Worm (Caenorhabditis elegans) whole organism, L4 larva: ENCODE measurements around the gene nhr-159.

Source experiments
- F10B5.3 ChIP-seq: sonication (generic microtip); optimal IDR thresholded peaks from 2 replicates; lab custom pipeline; 2016; ENCODE audit warnings: mild to moderate bottlenecking, missing genetic modification characterization, missing compliant biosample characterization
- F26F4.8 ChIP-seq: fragments of 200-800 bp; sonication (Bioruptor generic); conservative IDR thresholded peaks from 2 replicates; pipeline ENCODE4 v1.3.6; 2022; ENCODE audit warnings: missing genetic modification characterization, missing compliant biosample characterization
- F44E2.7 ChIP-seq: fragments of 200-800 bp; sonication (Bioruptor generic); IDR thresholded peaks from 2 replicates; pipeline ENCODE4 v2.1.2; 2022; ENCODE audit warnings: missing genetic modification characterization, missing compliant biosample characterization
- R02D3.7 ChIP-seq: fragments of 150-350 bp; sonication (generic microtip); optimal IDR thresholded peaks from 3 replicates; lab custom pipeline; 2014; ENCODE audit warnings: missing biosample characterization, missing genetic modification characterization
- T20F7.1 ChIP-seq: fragments of 200-800 bp; sonication (Bioruptor generic); optimal IDR thresholded peaks from 2 replicates; lab custom pipeline; 2018; ENCODE audit warnings: mild to moderate bottlenecking, missing genetic modification characterization, missing compliant biosample characterization
- Y105C5A.15 ChIP-seq: fragments of 200-800 bp; sonication (Bioruptor generic); IDR thresholded peaks from 2 replicates; pipeline ENCODE4 v1.3.6; 2022; ENCODE audit warnings: missing genetic modification characterization, missing compliant biosample characterization
- Y75B8A.6 ChIP-seq: fragments of 200-800 bp; sonication (Bioruptor generic); IDR thresholded peaks from 2 replicates; pipeline ENCODE4 v1.3.6; 2022; ENCODE audit warnings: missing genetic modification reagents, missing genetic modification characterization, missing compliant biosample characterization
- ZK337.2 ChIP-seq: fragments of 200-800 bp; sonication (Bioruptor generic); IDR thresholded peaks from 2 replicates; pipeline ENCODE4 v1.3.6; 2022; ENCODE audit warnings: missing genetic modification reagents, missing genetic modification characterization, missing compliant biosample characterization
- ama-1 ChIP-seq: fragments of 150-350 bp; optimal IDR thresholded peaks from 2 replicates; lab custom pipeline; 2014; ENCODE audit warnings: inconsistent platforms, mixed read lengths
- arid-1 ChIP-seq: fragments of 200-800 bp; sonication (Bioruptor generic); conservative IDR thresholded peaks from 2 replicates; pipeline ENCODE4 v1.3.6; 2022; ENCODE audit warnings: missing genetic modification reagents, missing genetic modification characterization, missing compliant biosample characterization
- ceh-20 ChIP-seq: fragments of 200-800 bp; sonication (Bioruptor generic); IDR thresholded peaks from 2 replicates; pipeline ENCODE4 v1.3.6; 2022; ENCODE audit warnings: missing genetic modification reagents, missing genetic modification characterization, missing compliant biosample characterization
- ceh-28 ChIP-seq: fragments of 150-350 bp; optimal IDR thresholded peaks from 2 replicates; lab custom pipeline; 2014; ENCODE audit warnings: missing biosample characterization, missing genetic modification reagents, missing genetic modification characterization
- cey-2 ChIP-seq: sonication (generic microtip); optimal IDR thresholded peaks from 3 replicates; lab custom pipeline; 2017; ENCODE audit warnings: missing genetic modification characterization, mild to moderate bottlenecking, missing compliant biosample characterization, antibody characterized with exemption, borderline replicate concordance; ENCODE audit not compliant: insufficient read depth
- dmd-6 ChIP-seq: fragments of 200-800 bp; sonication (Bioruptor generic); IDR thresholded peaks from 2 replicates; pipeline ENCODE4 v1.3.6; 2022; ENCODE audit warnings: missing genetic modification reagents, missing genetic modification characterization, missing compliant biosample characterization
- dve-1 ChIP-seq: sonication (generic microtip); optimal IDR thresholded peaks from 2 replicates; lab custom pipeline; 2017; ENCODE audit warnings: antibody characterized with exemption, mild to moderate bottlenecking, missing genetic modification characterization, missing compliant biosample characterization; ENCODE audit not compliant: insufficient read depth
- egl-43 ChIP-seq: fragments of 200-800 bp; sonication (Bioruptor generic); IDR thresholded peaks from 2 replicates; pipeline ENCODE4 v1.3.6; 2022; ENCODE audit warnings: missing genetic modification reagents, missing genetic modification characterization, missing compliant biosample characterization
- hlh-11 ChIP-seq: fragments of 200-800 bp; sonication (Bioruptor generic); optimal IDR thresholded peaks from 2 replicates; lab custom pipeline; 2018; ENCODE audit warnings: mild to moderate bottlenecking, missing genetic modification characterization, missing compliant biosample characterization
- hlh-30 ChIP-seq: sonication (generic microtip); optimal IDR thresholded peaks from 2 replicates; lab custom pipeline; 2017; ENCODE audit warnings: antibody characterized with exemption, mild to moderate bottlenecking, missing genetic modification characterization, missing compliant biosample characterization; ENCODE audit not compliant: insufficient read depth
- hmg-1.1 ChIP-seq: fragments of 200-800 bp; sonication (Bioruptor generic); IDR thresholded peaks from 2 replicates; pipeline ENCODE4 v1.3.6; 2022; ENCODE audit warnings: missing genetic modification reagents, missing genetic modification characterization, missing compliant biosample characterization
- lin-13 ChIP-seq: fragments of 150-350 bp; optimal IDR thresholded peaks from 2 replicates; lab custom pipeline; 2014; ENCODE audit warnings: missing biosample characterization, missing genetic modification reagents, missing genetic modification characterization
- lin-15B ChIP-seq: fragments of 150-350 bp; sonication (generic microtip); optimal IDR thresholded peaks from 3 replicates; lab custom pipeline; 2014; ENCODE audit warnings: missing biosample characterization, missing genetic modification characterization
- lin-38 ChIP-seq: fragments of 200-800 bp; sonication (Bioruptor generic); IDR thresholded peaks from 2 replicates; pipeline ENCODE4 v1.3.6; 2022; ENCODE audit warnings: missing genetic modification reagents, missing genetic modification characterization, missing compliant biosample characterization
- lir-3 ChIP-seq: sonication (generic microtip); optimal IDR thresholded peaks from 2 replicates; lab custom pipeline; 2016; ENCODE audit warnings: mild to moderate bottlenecking, missing genetic modification characterization, missing compliant biosample characterization
- lsy-2 ChIP-seq, 2 experiments: fragments of 150-350 bp in 1 of 2; sonication (generic microtip) in 1 of 2; optimal IDR thresholded peaks; 2 replicates each; lab custom pipeline; 2014 to 2017; ENCODE audit warnings: missing biosample characterization in 2 of 2, missing genetic modification characterization in 2 of 2
- madf-5 ChIP-seq, 2 experiments: fragments of 200-800 bp; sonication (Bioruptor generic); IDR thresholded peaks; 2 replicates each; pipeline ENCODE4 v1.3.6; 2022; ENCODE audit warnings: missing compliant biosample characterization in 2 of 2, missing genetic modification characterization in 2 of 2
- mep-1 ChIP-seq: fragments of 150-350 bp; sonication (generic microtip); optimal IDR thresholded peaks from 3 replicates; lab custom pipeline; 2014; ENCODE audit warnings: missing biosample characterization, missing genetic modification characterization
- mes-2 ChIP-seq: sonication (generic microtip); optimal IDR thresholded peaks from 2 replicates; lab custom pipeline; 2016; ENCODE audit warnings: missing genotype, mild to moderate bottlenecking, missing genetic modification characterization, missing compliant biosample characterization; ENCODE audit not compliant: poor library complexity, severe bottlenecking
- mxl-2 ChIP-seq: fragments of 200-800 bp; sonication (Bioruptor generic); conservative IDR thresholded peaks from 2 replicates; pipeline ENCODE4 v1.3.6; 2022; ENCODE audit warnings: missing genetic modification reagents, missing genetic modification characterization, missing compliant biosample characterization
- nhr-11 ChIP-seq: fragments of 150-350 bp; optimal IDR thresholded peaks from 2 replicates; lab custom pipeline; 2014; ENCODE audit warnings: missing biosample characterization, missing genetic modification characterization
- nhr-28 ChIP-seq: fragments of 150-350 bp; optimal IDR thresholded peaks from 2 replicates; lab custom pipeline; 2014; ENCODE audit warnings: missing biosample characterization, missing genetic modification characterization
- nhr-42 ChIP-seq: fragments of 200-800 bp; sonication (Bioruptor generic); IDR thresholded peaks from 2 replicates; pipeline ENCODE4 v1.3.6; 2022; ENCODE audit warnings: missing genetic modification characterization, missing compliant biosample characterization
- nhr-6 ChIP-seq: fragments of 150-350 bp; optimal IDR thresholded peaks from 2 replicates; lab custom pipeline; 2014; ENCODE audit warnings: missing biosample characterization, missing genetic modification characterization
- nhr-76 ChIP-seq: fragments of 150-350 bp; optimal IDR thresholded peaks from 2 replicates; lab custom pipeline; 2014; ENCODE audit warnings: missing biosample characterization, missing genetic modification characterization
- nhr-77 ChIP-seq: fragments of 150-350 bp; optimal IDR thresholded peaks from 2 replicates; lab custom pipeline; 2014; ENCODE audit warnings: missing biosample characterization, missing genetic modification characterization
- pqm-1 ChIP-seq: sonication (generic microtip); optimal IDR thresholded peaks from 2 replicates; lab custom pipeline; 2017; ENCODE audit warnings: missing biosample characterization, missing genetic modification characterization
- saeg-2 ChIP-seq: fragments of 200-800 bp; sonication (Bioruptor generic); IDR thresholded peaks from 2 replicates; pipeline ENCODE4 v1.3.6; 2022; ENCODE audit warnings: missing genetic modification reagents, missing genetic modification characterization, missing compliant biosample characterization
- skn-1 ChIP-seq: fragments of 150-350 bp; optimal IDR thresholded peaks from 2 replicates; lab custom pipeline; 2014; ENCODE audit warnings: missing biosample characterization, missing genetic modification characterization
- snpc-1.2 ChIP-seq: fragments of 200-800 bp; sonication (Bioruptor generic); IDR thresholded peaks from 2 replicates; pipeline ENCODE4 v1.3.6; 2022; ENCODE audit warnings: missing genetic modification reagents, missing genetic modification characterization, missing compliant biosample characterization
- snpc-4 ChIP-seq: fragments of 150-350 bp; optimal IDR thresholded peaks from 2 replicates; lab custom pipeline; 2014; ENCODE audit warnings: missing biosample characterization, missing genetic modification characterization
- spr-1 ChIP-seq: sonication (generic microtip); optimal IDR thresholded peaks from 2 replicates; lab custom pipeline; 2016; ENCODE audit warnings: mild to moderate bottlenecking, missing genetic modification characterization, missing compliant biosample characterization
- tra-1 ChIP-seq: fragments of 200-800 bp; sonication (Bioruptor generic); IDR thresholded peaks from 2 replicates; pipeline ENCODE4 v1.3.6; 2022; ENCODE audit warnings: missing genetic modification reagents, missing genetic modification characterization, missing compliant biosample characterization
- unc-130 ChIP-seq: sonication (generic microtip); optimal IDR thresholded peaks from 2 replicates; lab custom pipeline; 2016; ENCODE audit warnings: missing genetic modification reagents, missing genetic modification characterization, missing compliant biosample characterization
- zfp-2 ChIP-seq: sonication (generic microtip); optimal IDR thresholded peaks from 2 replicates; lab custom pipeline; 2016; ENCODE audit warnings: mild to moderate bottlenecking, missing genetic modification characterization, missing compliant biosample characterization
- zfp-3 ChIP-seq: fragments of 200-800 bp; sonication (Bioruptor generic); conservative IDR thresholded peaks from 2 replicates; pipeline ENCODE4 v1.3.6; 2022; ENCODE audit warnings: missing genetic modification reagents, missing genetic modification characterization, missing compliant biosample characterization
- ztf-11 ChIP-seq: fragments of 150-350 bp; optimal IDR thresholded peaks from 2 replicates; lab custom pipeline; 2014; ENCODE audit warnings: missing biosample characterization, missing genetic modification characterization
- ztf-7 ChIP-seq: fragments of 150-350 bp; optimal IDR thresholded peaks from 2 replicates; lab custom pipeline; 2014; ENCODE audit warnings: missing biosample characterization, missing genetic modification characterization

The nhr-159 gene

ce11 chrV:3857778-3858177 is 20.3 kb downstream of the nhr-159 start, which contains the start of gene nhr-188:
Gene nhr-188 (minus strand): TSS chrV:3857861.
- no peak for TF ChIP-seq nhr-42 (GFP tag; lab: Robert Waterston, UW)
- no peak for TF ChIP-seq lsy-2 (tag; optimal IDR thresholded peaks at IDR 0.05; lab: Kevin White, UChicago)
- TF ChIP-seq snpc-1.2 = no peak
- no peak for TF ChIP-seq madf-5 (GFP tag; IDR thresholded peaks at IDR 0.05; lab: Robert Waterston, UW)
- no peak for TF ChIP-seq pqm-1 (tag; lab: Kevin White, UChicago)
- TF ChIP-seq F26F4.8 = no peak
- TF ChIP-seq arid-1 (GFP tag; lab: Robert Waterston, UW) = no peak
- TF ChIP-seq mxl-2 (GFP tag; lab: Robert Waterston, UW) = no peak
- TF ChIP-seq lin-15B = no peak
- no peak for TF ChIP-seq saeg-2
- TF ChIP-seq Y105C5A.15 = no peak

- TF ChIP-seq F10B5.3 (tag; lab: Kevin White, UChicago) (no peak), dve-1 (tag; lab: Kevin White, UChicago) (no peak), nhr-11 (tag; lab: Kevin White, UChicago) (peak; percentile 8)
Measured at ce11 chrV:3855916-3856315, 22.2 kb downstream of the nhr-159 start.

- TF ChIP-seq unc-130 (GFP tag; lab: Kevin White, UChicago) = no peak
- TF ChIP-seq ceh-20 (GFP tag; lab: Robert Waterston, UW) = no peak
- no peak for TF ChIP-seq Y75B8A.6 (GFP tag; lab: Robert Waterston, UW)
Measured at ce11 chrV:3854847-3855246, 23.3 kb downstream of the nhr-159 start, which contains the start of gene nhr-186. Gene nhr-186 (minus strand): TSS chrV:3854947.

ce11 chrV:3851760-3852159 is 26.4 kb downstream of the nhr-159 start:
- no peak for TF ChIP-seq F44E2.7 (GFP tag; lab: Robert Waterston, UW)
- TF ChIP-seq egl-43 = no peak
- TF ChIP-seq mxl-2 (GFP tag; lab: Robert Waterston, UW) = no peak
- no peak for TF ChIP-seq zfp-3 (GFP tag; lab: Robert Waterston, UW)
- TF ChIP-seq dmd-6 (GFP tag; lab: Robert Waterston, UW) = peak; percentile 80
- TF ChIP-seq mep-1 (tag; lab: Kevin White, UChicago) = no peak
- TF ChIP-seq R02D3.7 (tag; lab: Kevin White, UChicago) = no peak
- peak; percentile 86 for TF ChIP-seq nhr-28 (tag; lab: Kevin White, UChicago)
- TF ChIP-seq cey-2 (tag; lab: Kevin White, UChicago) = no peak
- no peak for TF ChIP-seq tra-1
- TF ChIP-seq hlh-30 = peak; percentile 1
- TF ChIP-seq lir-3 (tag; lab: Kevin White, UChicago) = no peak
- no peak for TF ChIP-seq mes-2
- TF ChIP-seq ama-1 (lab: Kevin White, UChicago) = no peak
- no peak for TF ChIP-seq F26F4.8
- no peak for TF ChIP-seq zfp-2 (tag; lab: Kevin White, UChicago)
- TF ChIP-seq lin-38 = no peak
- no peak for TF ChIP-seq hlh-11
- no peak for TF ChIP-seq ztf-7 (tag; lab: Kevin White, UChicago)
- no peak for TF ChIP-seq nhr-6 (tag; lab: Kevin White, UChicago)
- no peak for TF ChIP-seq ZK337.2 (GFP tag; lab: Robert Waterston, UW)
- peak; percentile 14 for TF ChIP-seq T20F7.1 (GFP tag; lab: Kevin White, UChicago)
- TF ChIP-seq ztf-11 = no peak
- TF ChIP-seq lin-13 (GFP tag; lab: Kevin White, UChicago) = no peak
- TF ChIP-seq nhr-42 (GFP tag; lab: Robert Waterston, UW) = no peak
- TF ChIP-seq hmg-1.1 (GFP tag; lab: Robert Waterston, UW) = no peak
- no peak for TF ChIP-seq ceh-28
- TF ChIP-seq spr-1 (tag; lab: Kevin White, UChicago) = no peak
- TF ChIP-seq nhr-77 = peak; percentile 67
- no peak for TF ChIP-seq skn-1 (tag; lab: Kevin White, UChicago)
- TF ChIP-seq nhr-76 (tag; lab: Kevin White, UChicago) = no peak
- no peak for TF ChIP-seq snpc-4 (tag; lab: Kevin White, UChicago)
- TF ChIP-seq Y105C5A.15 = no peak
